Fruit fly (Drosophila melanogaster) whole organism, wandering third instar larva: ENCODE measurements around the gene Ttc1.

Source experiments
- Abd-B ChIP-seq: fragments of >200 bp; optimal IDR thresholded peaks from 2 replicates; lab custom pipeline; 2017; ENCODE audit warnings: missing biosample characterization, missing genetic modification characterization
- CG32264 ChIP-seq: fragments of 200-800 bp; sonication (Bioruptor generic); optimal IDR thresholded peaks from 2 replicates; lab custom pipeline; 2016; ENCODE audit warnings: missing biosample characterization, missing genetic modification characterization
- CG9705 ChIP-seq: fragments of 200-800 bp; sonication (Bioruptor generic); optimal IDR thresholded peaks from 2 replicates; lab custom pipeline; 2018; ENCODE audit warnings: missing biosample characterization, mild to moderate bottlenecking, missing genetic modification characterization
- CrebA ChIP-seq: fragments of 200-800 bp; sonication (Bioruptor generic); optimal IDR thresholded peaks from 2 replicates; lab custom pipeline; 2016; ENCODE audit warnings: missing biosample characterization, mild to moderate bottlenecking, missing genetic modification characterization, borderline replicate concordance
- Dfd ChIP-seq: fragments of >200 bp; optimal IDR thresholded peaks from 2 replicates; lab custom pipeline; 2017; ENCODE audit warnings: missing biosample characterization, missing genetic modification characterization
- Dif ChIP-seq: fragments of 200-275, 200-300 bp; sonication (Bioruptor generic); optimal IDR thresholded peaks from 2 replicates; lab custom pipeline; 2018; ENCODE audit warnings: missing biosample characterization, missing genetic modification characterization; ENCODE audit not compliant: partially characterized antibody
- GATAd ChIP-seq: sonication (Bioruptor generic); optimal IDR thresholded peaks from 2 replicates; lab custom pipeline; 2016; ENCODE audit warnings: missing biosample characterization, missing genetic modification characterization
- HLH106 ChIP-seq: fragments of 200-800 bp; optimal IDR thresholded peaks from 3 replicates; lab custom pipeline; 2019; ENCODE audit warnings: missing biosample characterization, mild to moderate bottlenecking, missing genetic modification characterization, moderate library complexity
- Hnf4 ChIP-seq: fragments of 200-800 bp; sonication (Bioruptor generic); optimal IDR thresholded peaks from 2 replicates; lab custom pipeline; 2016; ENCODE audit warnings: missing biosample characterization, mild to moderate bottlenecking, missing genetic modification characterization
- Hr78 ChIP-seq: fragments of >200 bp; optimal IDR thresholded peaks from 2 replicates; lab custom pipeline; 2017; ENCODE audit warnings: missing biosample characterization, missing genetic modification characterization
- Hr83 ChIP-seq: fragments of 200-300 bp; sonication (Bioruptor generic); optimal IDR thresholded peaks from 2 replicates; lab custom pipeline; 2016; ENCODE audit warnings: missing biosample characterization, mild to moderate bottlenecking, missing genetic modification characterization, moderate library complexity; ENCODE audit not compliant: poor library complexity, severe bottlenecking
- Jra ChIP-seq: sonication (Bioruptor generic); optimal IDR thresholded peaks from 2 replicates; lab custom pipeline; 2016; ENCODE audit warnings: missing biosample characterization, missing genetic modification characterization
- Mio ChIP-seq: sonication (Bioruptor generic); optimal IDR thresholded peaks from 2 replicates; lab custom pipeline; 2016; ENCODE audit warnings: missing biosample characterization, missing genetic modification characterization
- Myc ChIP-seq: fragments of >200 bp; optimal IDR thresholded peaks from 2 replicates; lab custom pipeline; 2017
- N ChIP-seq: fragments of >200 bp; optimal IDR thresholded peaks from 2 replicates; lab custom pipeline; 2018; ENCODE audit warnings: missing biosample characterization, missing external identifiers, missing genetic modification characterization
- OdsH ChIP-seq: fragments of 200-800 bp; sonication (Bioruptor generic); optimal IDR thresholded peaks from 2 replicates; lab custom pipeline; 2016; ENCODE audit warnings: missing biosample characterization, mild to moderate bottlenecking, missing genetic modification characterization
- Rel ChIP-seq, 2 experiments: fragments of 200-800 bp; sonication (Bioruptor generic) in 1 of 2; optimal IDR thresholded peaks; 2 replicates in 1 of 2; 3 replicates in 1 of 2; lab custom pipeline; 2016 to 2019; ENCODE audit warnings: mild to moderate bottlenecking in 2 of 2, missing biosample characterization in 2 of 2, missing genetic modification characterization in 2 of 2, moderate library complexity in 1 of 2
- Sp1 ChIP-seq: fragments of 200-800 bp; sonication (Bioruptor generic); optimal IDR thresholded peaks from 3 replicates; lab custom pipeline; 2019; ENCODE audit warnings: missing biosample characterization, mild to moderate bottlenecking, missing genetic modification characterization, moderate library complexity
- Vsx2 ChIP-seq: fragments of 200-300, 225-300 bp; sonication (Bioruptor generic); optimal IDR thresholded peaks from 2 replicates; lab custom pipeline; 2018; ENCODE audit warnings: missing biosample characterization, missing genetic modification characterization; ENCODE audit not compliant: partially characterized antibody
- br ChIP-seq: fragments of 200-800 bp; sonication (Bioruptor generic); optimal IDR thresholded peaks from 2 replicates; lab custom pipeline; 2016; ENCODE audit warnings: missing biosample characterization, missing genetic modification characterization
- brk ChIP-seq: fragments of 200-800 bp; sonication (Bioruptor generic); optimal IDR thresholded peaks from 2 replicates; lab custom pipeline; 2016; ENCODE audit warnings: missing biosample characterization, mild to moderate bottlenecking, missing genetic modification characterization
- dl ChIP-seq, 2 experiments: fragments of 175-275, 200-275 bp in 1 of 2; fragments of 200-275 bp in 1 of 2; sonication (Bioruptor generic); optimal IDR thresholded peaks; lab custom pipeline; 2018; ENCODE audit warnings: mild to moderate bottlenecking in 2 of 2, missing biosample characterization in 2 of 2, missing genetic modification characterization in 2 of 2, moderate library complexity in 2 of 2; ENCODE audit not compliant: partially characterized antibody in 2 of 2, insufficient read depth in 1 of 2
- dmrt93B ChIP-seq: fragments of 200-800 bp; sonication (Bioruptor generic); optimal IDR thresholded peaks from 2 replicates; lab custom pipeline; 2018; ENCODE audit warnings: missing biosample characterization, mild to moderate bottlenecking, missing genetic modification characterization
- dsf ChIP-seq: sonication (Bioruptor generic); optimal IDR thresholded peaks from 2 replicates; lab custom pipeline; 2016; ENCODE audit warnings: missing biosample characterization, missing genetic modification characterization, borderline replicate concordance
- ey ChIP-seq: fragments of 200-800 bp; sonication (Bioruptor generic); optimal IDR thresholded peaks from 2 replicates; lab custom pipeline; 2016; ENCODE audit warnings: missing biosample characterization, missing genetic modification characterization
- foxo ChIP-seq, 2 experiments: fragments of 200-800 bp; sonication (Bioruptor generic); optimal IDR thresholded peaks; 2 replicates in 1 of 2; 3 replicates in 1 of 2; lab custom pipeline; 2016 to 2017; ENCODE audit warnings: missing biosample characterization in 2 of 2, missing genetic modification characterization in 2 of 2
- fru ChIP-seq: fragments of 200-800 bp; sonication (Bioruptor generic); optimal IDR thresholded peaks from 3 replicates; lab custom pipeline; 2016; ENCODE audit warnings: missing biosample characterization, mild to moderate bottlenecking, missing genetic modification characterization
- h ChIP-seq: fragments of 200-800 bp; sonication (Bioruptor generic); optimal IDR thresholded peaks from 3 replicates; lab custom pipeline; 2016; ENCODE audit warnings: missing biosample characterization, mild to moderate bottlenecking, missing genetic modification characterization
- jim ChIP-seq: fragments of 175-275, 200-325 bp; sonication (Bioruptor generic); optimal IDR thresholded peaks from 2 replicates; lab custom pipeline; 2016; ENCODE audit warnings: missing biosample characterization, mild to moderate bottlenecking, missing genetic modification characterization
- lola ChIP-seq: fragments of >200 bp; optimal IDR thresholded peaks from 2 replicates; lab custom pipeline; 2017; ENCODE audit warnings: missing biosample characterization, missing genetic modification characterization
- pan ChIP-seq: fragments of >200 bp; optimal IDR thresholded peaks from 2 replicates; lab custom pipeline; 2017
- psq ChIP-seq: fragments of 200-800 bp; sonication (Bioruptor generic); optimal IDR thresholded peaks from 3 replicates; lab custom pipeline; 2017; ENCODE audit warnings: missing biosample characterization, mild to moderate bottlenecking, missing genetic modification characterization, moderate library complexity
- rgr ChIP-seq: fragments of 200-800 bp; sonication (Bioruptor generic); optimal IDR thresholded peaks from 3 replicates; lab custom pipeline; 2016; ENCODE audit warnings: missing biosample characterization, mild to moderate bottlenecking, missing genetic modification characterization
- sage ChIP-seq: fragments of 200-800 bp; sonication (Bioruptor generic); optimal IDR thresholded peaks from 2 replicates; lab custom pipeline; 2016; ENCODE audit warnings: missing biosample characterization, mild to moderate bottlenecking, missing genetic modification characterization
- sv ChIP-seq: fragments of 200-800 bp; sonication (Bioruptor generic); optimal IDR thresholded peaks from 3 replicates; lab custom pipeline; 2016; ENCODE audit warnings: missing biosample characterization, missing genetic modification characterization
- tai ChIP-seq: sonication (Bioruptor generic); optimal IDR thresholded peaks from 2 replicates; lab custom pipeline; 2016; ENCODE audit warnings: missing biosample characterization, missing genetic modification characterization
- usp ChIP-seq: fragments of >200 bp; optimal IDR thresholded peaks from 2 replicates; lab custom pipeline; 2017; ENCODE audit warnings: missing biosample characterization, missing genetic modification characterization
- woc ChIP-seq: sonication (Bioruptor generic); optimal IDR thresholded peaks from 2 replicates; lab custom pipeline; 2016; ENCODE audit warnings: missing biosample characterization, mild to moderate bottlenecking, missing genetic modification characterization

Ttc1 gene

dm6 chr3R:16442937-16443336, at the start of gene Ttc1, which contains the start of gene CG14882:
Gene Ttc1, minus strand, starts transcription at chr3R:16443007.
Gene CG14882, plus strand, starts transcription at chr3R:16443207.
- TF ChIP-seq CG32264 (GFP tag; lab: Kevin White, UChicago) (peak; percentile 56), foxo (GFP tag; optimal IDR thresholded peaks at IDR 0.05; lab: Kevin White, UChicago) (peak; percentile 54 to 95), br (GFP tag; lab: Kevin White, UChicago) (peak; percentile 92), Dfd (no peak), Hnf4 (GFP tag; lab: Kevin White, UChicago) (no peak), usp (GFP tag; lab: Kevin White, UChicago) (no peak), dmrt93B (GFP tag; lab: Kevin White, UChicago) (no peak), lola (GFP tag; lab: Kevin White, UChicago) (no peak), woc (peak; percentile 86), sv (GFP tag; lab: Kevin White, UChicago) (peak; percentile 87), Hr83 (GFP tag; lab: Kevin White, UChicago) (no peak), psq (peak; percentile 83), OdsH (GFP tag; lab: Kevin White, UChicago) (peak; percentile 91), brk (no peak), dl (GFP tag; optimal IDR thresholded peaks at IDR 0.05; lab: Kevin White, UChicago; ENCODE audit: insufficient read depth in 1 of 2, partially characterized antibody in 2 of 2) (no peak), Sp1 (GFP tag; lab: Kevin White, UChicago) (peak; percentile 75), CG9705 (peak; percentile 61), ey (GFP tag; lab: Kevin White, UChicago) (peak; percentile 91), GATAd (GFP tag; lab: Kevin White, UChicago) (no peak), h (peak; percentile 93), Mio (GFP tag; lab: Kevin White, UChicago) (no peak), Abd-B (GFP tag; lab: Kevin White, UChicago) (no peak), N (GFP tag; lab: Kevin White, UChicago) (no peak), rgr (GFP tag; lab: Kevin White, UChicago) (peak; percentile 96), Jra (GFP tag; lab: Kevin White, UChicago) (peak; percentile 94), tai (GFP tag; lab: Kevin White, UChicago) (no peak), dsf (GFP tag; lab: Kevin White, UChicago) (peak; percentile 27), Hr78 (no peak), jim (GFP tag; lab: Kevin White, UChicago) (no peak), HLH106 (tag; lab: Kevin White, UChicago) (peak; percentile 77), pan (lab: Kevin White, UChicago) (no peak), CrebA (GFP tag; lab: Kevin White, UChicago) (no peak), fru (GFP tag; lab: Kevin White, UChicago) (peak; percentile 93), Myc (lab: Kevin White, UChicago) (peak; percentile 80), sage (no peak), Dif (no peak), Rel (GFP tag; optimal IDR thresholded peaks at IDR 0.05; lab: Kevin White, UChicago) (no peak), Rel (tag; optimal IDR thresholded peaks at IDR 0.05; lab: Kevin White, UChicago) (peak; percentile 24), Vsx2 (GFP tag; lab: Kevin White, UChicago) (no peak)

- TF ChIP-seq Abd-B (GFP tag; lab: Kevin White, UChicago), result no peak
- TF ChIP-seq Rel (GFP tag; optimal IDR thresholded peaks at IDR 0.05; lab: Kevin White, UChicago), result no peak
- no peak for TF ChIP-seq Rel (tag; optimal IDR thresholded peaks at IDR 0.05; lab: Kevin White, UChicago)
- TF ChIP-seq foxo (GFP tag; optimal IDR thresholded peaks at IDR 0.05; lab: Kevin White, UChicago), result no peak
- no peak for TF ChIP-seq N (GFP tag; lab: Kevin White, UChicago)
- no peak for TF ChIP-seq Hnf4 (GFP tag; lab: Kevin White, UChicago)
- no peak for TF ChIP-seq dl (GFP tag; optimal IDR thresholded peaks at IDR 0.05; lab: Kevin White, UChicago; ENCODE audit: insufficient read depth in 1 of 2, partially characterized antibody in 2 of 2)
- no peak for TF ChIP-seq pan (lab: Kevin White, UChicago)
- TF ChIP-seq Hr78, result no peak
- TF ChIP-seq lola (GFP tag; lab: Kevin White, UChicago), result no peak
- no peak for TF ChIP-seq fru (GFP tag; lab: Kevin White, UChicago)
- no peak for TF ChIP-seq jim (GFP tag; lab: Kevin White, UChicago)
- no peak for TF ChIP-seq HLH106 (tag; lab: Kevin White, UChicago)
- no peak for TF ChIP-seq GATAd (GFP tag; lab: Kevin White, UChicago)
- no peak for TF ChIP-seq Sp1 (GFP tag; lab: Kevin White, UChicago)
- TF ChIP-seq psq, result no peak
- no peak for TF ChIP-seq usp (GFP tag; lab: Kevin White, UChicago)
- no peak for TF ChIP-seq Hr83 (GFP tag; lab: Kevin White, UChicago)
- TF ChIP-seq h, result no peak
- TF ChIP-seq, all 38 proteins: peak for 0
Observed at dm6 chr3R:16485487-16486233, 42.9 kb upstream of the Ttc1 start.
